Worm (Caenorhabditis elegans) whole organism, early embryonic: ENCODE data around the gene H23N18.6.

ENCODE experiments used
- B0310.2 ChIP-seq: sonication (generic microtip); optimal IDR thresholded peaks from 2 replicates; lab custom pipeline; 2016; ENCODE audit warnings: mild to moderate bottlenecking, missing genetic modification characterization, missing compliant biosample characterization
- F13C5.2 ChIP-seq: sonication (generic microtip); optimal IDR thresholded peaks from 2 replicates; lab custom pipeline; 2017; ENCODE audit warnings: mild to moderate bottlenecking, missing genetic modification characterization, inconsistent platforms, missing compliant biosample characterization
- aly-1 ChIP-seq: sonication (generic microtip); optimal IDR thresholded peaks from 2 replicates; lab custom pipeline; 2016; ENCODE audit warnings: missing genetic modification characterization, missing compliant biosample characterization
- ama-1 ChIP-seq: fragments of 150-350 bp; optimal IDR thresholded peaks from 2 replicates; lab custom pipeline; 2014
- ceh-13 ChIP-seq: fragments of 200-800 bp; sonication (Bioruptor generic); optimal IDR thresholded peaks from 2 replicates; lab custom pipeline; 2018; ENCODE audit warnings: mild to moderate bottlenecking, missing genetic modification characterization, missing compliant biosample characterization
- ceh-36 ChIP-seq: sonication (generic microtip); optimal IDR thresholded peaks from 2 replicates; lab custom pipeline; 2016; ENCODE audit warnings: missing genetic modification characterization, inconsistent platforms, missing compliant biosample characterization
- ets-7 ChIP-seq: sonication (generic microtip); optimal IDR thresholded peaks from 2 replicates; lab custom pipeline; 2016; ENCODE audit warnings: missing genotype, missing genetic modification characterization, missing compliant biosample characterization
- flt-1 ChIP-seq: fragments of 200-800 bp; sonication (Bioruptor generic); IDR thresholded peaks from 2 replicates; pipeline ENCODE4 v1.3.6; 2022; ENCODE audit warnings: missing genetic modification characterization, missing compliant biosample characterization
- hmbx-1 ChIP-seq: sonication (generic microtip); optimal IDR thresholded peaks from 2 replicates; lab custom pipeline; 2016; ENCODE audit warnings: mild to moderate bottlenecking, missing genetic modification characterization, missing compliant biosample characterization
- hmg-4 ChIP-seq: fragments of 200-800 bp; sonication (Bioruptor generic); optimal IDR thresholded peaks from 2 replicates; lab custom pipeline; 2018; ENCODE audit warnings: mild to moderate bottlenecking, missing genetic modification characterization, missing compliant biosample characterization
- hnd-1 ChIP-seq: sonication (generic microtip); optimal IDR thresholded peaks from 2 replicates; lab custom pipeline; 2016; ENCODE audit warnings: missing genetic modification characterization, missing compliant biosample characterization
- pes-1 ChIP-seq: fragments of 200-800 bp; sonication (Bioruptor generic); IDR thresholded peaks from 2 replicates; pipeline ENCODE4 v1.3.6; 2022; ENCODE audit warnings: missing genetic modification reagents, missing genetic modification characterization, missing compliant biosample characterization
- scrt-1 ChIP-seq: fragments of 200-800 bp; sonication (Bioruptor generic); IDR thresholded peaks from 2 replicates; pipeline ENCODE4 v1.3.6; 2022; ENCODE audit warnings: missing genetic modification characterization, missing compliant biosample characterization
- sea-1 ChIP-seq: fragments of 200-800 bp; sonication (Bioruptor generic); conservative IDR thresholded peaks from 2 replicates; pipeline ENCODE4 v1.3.6; 2022; ENCODE audit warnings: missing genetic modification characterization, missing compliant biosample characterization
- tbx-11 ChIP-seq: fragments of 200-800 bp; sonication (Bioruptor generic); IDR thresholded peaks from 2 replicates; pipeline ENCODE4 v1.3.6; 2022; ENCODE audit warnings: missing genetic modification characterization, missing compliant biosample characterization
- tbx-37 ChIP-seq: fragments of 200-800 bp; sonication (Bioruptor generic); conservative IDR thresholded peaks from 2 replicates; pipeline ENCODE4 v1.3.6; 2022; ENCODE audit warnings: missing genetic modification reagents, missing genetic modification characterization, missing compliant biosample characterization
- tra-4 ChIP-seq: sonication (generic microtip); optimal IDR thresholded peaks from 2 replicates; lab custom pipeline; 2017; ENCODE audit warnings: missing genetic modification characterization, missing compliant biosample characterization

Gene H23N18.6

DNA sequence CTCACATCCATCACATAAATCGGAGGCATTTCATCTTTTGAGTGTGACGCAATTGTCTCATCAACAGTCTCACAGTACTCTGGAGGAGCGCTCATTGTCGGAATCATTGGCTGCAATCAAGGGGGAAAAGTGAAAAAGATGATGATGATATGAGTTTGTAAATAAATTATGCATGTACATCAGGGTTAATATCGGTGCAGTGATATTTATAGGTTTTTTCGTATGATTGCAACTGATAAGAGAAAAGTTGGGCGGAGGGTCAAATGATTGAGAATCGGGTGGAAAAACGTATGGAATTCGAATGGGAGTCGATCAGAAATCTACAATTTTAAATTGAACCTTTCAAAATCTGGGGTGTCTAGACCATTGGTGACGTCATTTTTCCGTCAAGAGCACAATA lies at the start of gene H23N18.6:
H23N18.6 (minus strand) TSS at position 201 of the 400 bp plus-strand sequence.
- TF ChIP-seq tbx-11 (GFP tag; lab: Robert Waterston, UW) (no peak), hmbx-1 (tag; lab: Kevin White, UChicago) (no peak)

- TF ChIP-seq F13C5.2 (tag; lab: Kevin White, UChicago): no peak
- TF ChIP-seq ceh-13 (GFP tag; lab: Kevin White, UChicago): no peak
- TF ChIP-seq pes-1 (GFP tag; lab: Robert Waterston, UW): no peak
- no peak for TF ChIP-seq tra-4 (tag; lab: Kevin White, UChicago)
- peak; percentile 45 for TF ChIP-seq ceh-36 (tag; lab: Kevin White, UChicago)
- TF ChIP-seq scrt-1 (GFP tag; lab: Robert Waterston, UW): peak; percentile 78
- no peak; the same call in 1 of the 2 replicates for TF ChIP-seq flt-1
- no peak for TF ChIP-seq ets-7 (tag; lab: Kevin White, UChicago)
- TF ChIP-seq B0310.2 (tag; lab: Kevin White, UChicago): no peak
- no peak for TF ChIP-seq sea-1 (GFP tag; lab: Robert Waterston, UW)
- no peak for TF ChIP-seq hmbx-1 (tag; lab: Kevin White, UChicago)
- TF ChIP-seq ama-1: no peak
- TF ChIP-seq hnd-1 (tag; lab: Kevin White, UChicago): no peak
- TF ChIP-seq tbx-37 (GFP tag; lab: Robert Waterston, UW): no peak
- TF ChIP-seq tbx-11 (GFP tag; lab: Robert Waterston, UW): no peak
- TF ChIP-seq aly-1 (tag; lab: Kevin White, UChicago): no peak
- peak; percentile 52 for TF ChIP-seq hmg-4 (GFP tag; lab: Kevin White, UChicago)
Measured at ce11 chrV:4964020-4964635, 49.2 kb upstream of the H23N18.6 start.

- no peak for TF ChIP-seq B0310.2 (tag; lab: Kevin White, UChicago)
- no peak for TF ChIP-seq tra-4 (tag; lab: Kevin White, UChicago)
- TF ChIP-seq sea-1 (GFP tag; lab: Robert Waterston, UW): no peak
- no peak for TF ChIP-seq ceh-13 (GFP tag; lab: Kevin White, UChicago)
- no peak for TF ChIP-seq pes-1 (GFP tag; lab: Robert Waterston, UW)
- TF ChIP-seq hmbx-1 (tag; lab: Kevin White, UChicago): no peak
- TF ChIP-seq ceh-36 (tag; lab: Kevin White, UChicago): no peak
- TF ChIP-seq hnd-1 (tag; lab: Kevin White, UChicago): no peak
- no peak for TF ChIP-seq flt-1
- no peak for TF ChIP-seq F13C5.2 (tag; lab: Kevin White, UChicago)
- no peak for TF ChIP-seq ama-1
Measured at ce11 chrV:4963606-4964005, 48.7 kb upstream of the H23N18.6 start.

- TF ChIP-seq B0310.2 (tag; lab: Kevin White, UChicago): no peak
- no peak for TF ChIP-seq ceh-36 (tag; lab: Kevin White, UChicago)
- peak; percentile 30 for TF ChIP-seq hmg-4 (GFP tag; lab: Kevin White, UChicago)
- no peak for TF ChIP-seq ama-1
- TF ChIP-seq hmbx-1 (tag; lab: Kevin White, UChicago): no peak
- TF ChIP-seq ets-7 (tag; lab: Kevin White, UChicago): no peak
- no peak for TF ChIP-seq sea-1 (GFP tag; lab: Robert Waterston, UW)
- TF ChIP-seq aly-1 (tag; lab: Kevin White, UChicago): no peak
- peak; percentile 39 for TF ChIP-seq F13C5.2 (tag; lab: Kevin White, UChicago)
- no peak for TF ChIP-seq tbx-37 (GFP tag; lab: Robert Waterston, UW)
- TF ChIP-seq hnd-1 (tag; lab: Kevin White, UChicago): no peak
- no peak for TF ChIP-seq flt-1
- TF ChIP-seq tbx-11 (GFP tag; lab: Robert Waterston, UW): no peak
Measured at ce11 chrV:4962968-4963367, 48.1 kb upstream of the H23N18.6 start, which contains the start of gene tam-1. TSS of gene tam-1 (minus strand) at chrV:4963102.

DNA sequence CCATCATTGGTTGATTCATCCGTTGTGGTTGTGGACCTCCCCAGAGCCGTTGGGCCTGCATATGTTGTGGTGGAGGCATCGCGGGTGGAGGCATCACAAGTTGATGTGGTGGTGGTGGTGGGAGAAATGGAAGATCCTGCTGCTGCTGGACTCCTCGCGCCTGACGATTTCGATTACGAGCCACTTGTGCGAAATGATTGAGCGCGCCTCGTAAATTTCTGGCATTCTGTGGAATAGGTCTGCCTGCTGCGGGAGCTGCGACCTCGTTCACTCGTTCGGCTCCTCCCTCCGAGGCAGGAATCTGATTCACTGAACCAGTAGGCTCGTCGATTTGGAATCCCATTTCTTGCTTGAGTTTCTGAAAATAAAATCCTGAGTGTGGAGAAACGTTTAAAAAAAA lies 45.8 kb upstream of the H23N18.6 start:
- TF ChIP-seq flt-1 (no peak), hnd-1 (tag; lab: Kevin White, UChicago) (no peak), B0310.2 (tag; lab: Kevin White, UChicago) (no peak), tra-4 (tag; lab: Kevin White, UChicago) (no peak), scrt-1 (GFP tag; lab: Robert Waterston, UW) (0 out of 2 replicates have a peak, but pooled peaks have one; percentile 30), ets-7 (tag; lab: Kevin White, UChicago) (no peak), ceh-13 (GFP tag; lab: Kevin White, UChicago) (no peak), F13C5.2 (tag; lab: Kevin White, UChicago) (no peak)

DNA sequence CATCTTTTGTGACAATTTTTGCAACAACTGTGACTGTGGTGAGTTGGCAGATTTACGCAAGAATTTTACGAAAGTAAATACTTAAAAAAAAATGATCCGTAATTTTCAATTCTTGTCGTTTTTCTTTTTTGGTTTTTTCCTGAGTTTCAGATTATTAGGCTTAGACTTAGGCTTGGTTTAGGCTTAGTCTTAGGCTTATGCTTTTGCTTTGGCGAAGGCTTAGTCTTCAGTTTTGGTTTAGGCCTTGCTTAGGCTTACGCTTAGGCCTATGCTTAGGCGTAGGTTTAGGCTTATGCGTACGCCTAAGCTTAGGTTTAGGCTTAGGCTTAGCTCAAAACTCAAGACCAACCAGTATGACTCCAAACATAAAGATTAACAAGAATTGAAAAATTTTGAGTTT lies 42.7 kb upstream of the H23N18.6 start:
- TF ChIP-seq ets-7 (tag; lab: Kevin White, UChicago) (no peak), F13C5.2 (tag; lab: Kevin White, UChicago) (no peak), ceh-36 (tag; lab: Kevin White, UChicago) (peak; percentile 48)

DNA sequence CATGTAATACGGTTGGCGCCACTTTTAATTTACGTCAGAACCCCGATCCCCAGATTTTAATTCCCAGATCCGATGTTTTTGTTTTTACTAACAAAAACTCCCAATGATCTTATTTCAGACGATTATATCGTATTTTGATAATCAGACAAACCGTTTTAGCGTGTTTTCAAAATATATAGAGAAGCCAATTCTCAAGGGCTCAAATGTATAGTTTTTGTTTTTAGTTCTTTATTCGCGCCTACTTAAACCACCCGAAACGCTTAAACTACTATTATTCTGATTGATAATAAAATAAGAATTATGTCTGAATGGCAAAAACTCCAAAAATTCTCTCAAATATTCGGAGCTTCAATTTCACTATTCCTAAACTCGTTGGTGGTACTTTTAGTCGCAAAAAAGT lies 41.6 kb upstream of the H23N18.6 start, which contains the start of gene str-208:
str-208 (plus strand) TSS at position 301 of the 400 bp plus-strand sequence.
- no peak for TF ChIP-seq sea-1 (GFP tag; lab: Robert Waterston, UW)
- no peak for TF ChIP-seq hmg-4 (GFP tag; lab: Kevin White, UChicago)
- no peak for TF ChIP-seq tbx-11 (GFP tag; lab: Robert Waterston, UW)
- TF ChIP-seq flt-1: no peak
- TF ChIP-seq scrt-1 (GFP tag; lab: Robert Waterston, UW): no peak
- TF ChIP-seq pes-1 (GFP tag; lab: Robert Waterston, UW): no peak
- TF ChIP-seq tra-4 (tag; lab: Kevin White, UChicago): no peak
- no peak for TF ChIP-seq ets-7 (tag; lab: Kevin White, UChicago)
- no peak for TF ChIP-seq tbx-37 (GFP tag; lab: Robert Waterston, UW)
- TF ChIP-seq ceh-36 (tag; lab: Kevin White, UChicago): no peak
- no peak for TF ChIP-seq B0310.2 (tag; lab: Kevin White, UChicago)
- TF ChIP-seq hnd-1 (tag; lab: Kevin White, UChicago): no peak
